Worm (Caenorhabditis elegans) whole organism, L4 larva: ENCODE results near the gene stau-1.

Source experiments
- F49E8.2 ChIP-seq: sonication (generic microtip); optimal IDR thresholded peaks from 2 replicates; lab custom pipeline; 2016; ENCODE audit warnings: missing compliant biosample characterization, mild to moderate bottlenecking, missing genetic modification characterization, borderline replicate concordance
- T20F7.1 ChIP-seq: fragments of 200-800 bp; sonication (Bioruptor generic); optimal IDR thresholded peaks from 2 replicates; lab custom pipeline; 2018; ENCODE audit warnings: mild to moderate bottlenecking, missing genetic modification characterization, missing compliant biosample characterization
- T26A8.4 ChIP-seq: fragments of 200-800 bp; sonication (Bioruptor generic); IDR thresholded peaks from 2 replicates; pipeline ENCODE4 v1.3.6; 2022; ENCODE audit warnings: missing genetic modification characterization, missing compliant biosample characterization
- Y105C5A.15 ChIP-seq: fragments of 200-800 bp; sonication (Bioruptor generic); IDR thresholded peaks from 2 replicates; pipeline ENCODE4 v1.3.6; 2022; ENCODE audit warnings: missing genetic modification characterization, missing compliant biosample characterization
- Y75B8A.6 ChIP-seq: fragments of 200-800 bp; sonication (Bioruptor generic); IDR thresholded peaks from 2 replicates; pipeline ENCODE4 v1.3.6; 2022; ENCODE audit warnings: missing genetic modification reagents, missing genetic modification characterization, missing compliant biosample characterization
- ZK337.2 ChIP-seq: fragments of 200-800 bp; sonication (Bioruptor generic); IDR thresholded peaks from 2 replicates; pipeline ENCODE4 v1.3.6; 2022; ENCODE audit warnings: missing genetic modification reagents, missing genetic modification characterization, missing compliant biosample characterization
- ZK546.5 ChIP-seq, 2 experiments: sonication (generic microtip); optimal IDR thresholded peaks; 2 replicates each; lab custom pipeline; 2017; ENCODE audit warnings: missing biosample characterization in 2 of 2, missing genetic modification characterization in 2 of 2
- aly-2 ChIP-seq: sonication (generic microtip); optimal IDR thresholded peaks from 2 replicates; lab custom pipeline; 2018; ENCODE audit warnings: missing biosample characterization, missing genetic modification characterization
- ama-1 ChIP-seq: fragments of 150-350 bp; optimal IDR thresholded peaks from 2 replicates; lab custom pipeline; 2014; ENCODE audit warnings: inconsistent platforms, mixed read lengths
- ceh-28 ChIP-seq: fragments of 150-350 bp; optimal IDR thresholded peaks from 2 replicates; lab custom pipeline; 2014; ENCODE audit warnings: missing biosample characterization, missing genetic modification reagents, missing genetic modification characterization
- ces-1 ChIP-seq: fragments of 150-350 bp; sonication (generic microtip); optimal IDR thresholded peaks from 4 replicates; lab custom pipeline; 2014; ENCODE audit warnings: missing biosample characterization, missing genetic modification reagents, missing genetic modification characterization
- daf-16 ChIP-seq, 3 experiments: sonication (generic microtip); optimal IDR thresholded peaks; 2 replicates each; lab custom pipeline; 2016 to 2017; ENCODE audit warnings: missing genetic modification characterization in 3 of 3, missing genetic modification reagents in 3 of 3, mild to moderate bottlenecking in 2 of 3, missing compliant biosample characterization in 2 of 3, missing biosample characterization in 1 of 3, moderate library complexity in 1 of 3
- daf-19 ChIP-seq: fragments of 200-800 bp; sonication (Bioruptor generic); conservative IDR thresholded peaks from 2 replicates; pipeline ENCODE4 v1.3.6; 2022; ENCODE audit warnings: missing genetic modification characterization, missing compliant biosample characterization
- dmd-9 ChIP-seq: fragments of 200-800 bp; sonication (Bioruptor generic); IDR thresholded peaks from 2 replicates; pipeline ENCODE4 v1.3.6; 2022; ENCODE audit warnings: missing genetic modification reagents, missing genetic modification characterization, missing compliant biosample characterization
- dve-1 ChIP-seq: sonication (generic microtip); optimal IDR thresholded peaks from 2 replicates; lab custom pipeline; 2017; ENCODE audit warnings: antibody characterized with exemption, mild to moderate bottlenecking, missing genetic modification characterization, missing compliant biosample characterization; ENCODE audit not compliant: insufficient read depth
- egl-43 ChIP-seq: fragments of 200-800 bp; sonication (Bioruptor generic); IDR thresholded peaks from 2 replicates; pipeline ENCODE4 v1.3.6; 2022; ENCODE audit warnings: missing genetic modification reagents, missing genetic modification characterization, missing compliant biosample characterization
- gei-8 ChIP-seq: fragments of 200-800 bp; sonication (Bioruptor generic); optimal IDR thresholded peaks from 2 replicates; lab custom pipeline; 2018; ENCODE audit warnings: mild to moderate bottlenecking, missing genetic modification characterization, missing compliant biosample characterization
- lin-1 ChIP-seq: fragments of 200-800 bp; sonication (Bioruptor generic); IDR thresholded peaks from 2 replicates; pipeline ENCODE4 v1.3.6; 2022; ENCODE audit warnings: missing genetic modification reagents, missing genetic modification characterization, missing compliant biosample characterization
- lin-38 ChIP-seq: fragments of 200-800 bp; sonication (Bioruptor generic); IDR thresholded peaks from 2 replicates; pipeline ENCODE4 v1.3.6; 2022; ENCODE audit warnings: missing genetic modification reagents, missing genetic modification characterization, missing compliant biosample characterization
- lir-3 ChIP-seq: sonication (generic microtip); optimal IDR thresholded peaks from 2 replicates; lab custom pipeline; 2016; ENCODE audit warnings: mild to moderate bottlenecking, missing genetic modification characterization, missing compliant biosample characterization
- madf-5 ChIP-seq, 2 experiments: fragments of 200-800 bp; sonication (Bioruptor generic); IDR thresholded peaks; 2 replicates each; pipeline ENCODE4 v1.3.6; 2022; ENCODE audit warnings: missing compliant biosample characterization in 2 of 2, missing genetic modification characterization in 2 of 2
- mdl-1 ChIP-seq, 2 experiments: fragments of 150-350 bp in 1 of 2; sonication (generic microtip) in 1 of 2; optimal IDR thresholded peaks; 2 replicates each; lab custom pipeline; 2014 to 2017; ENCODE audit warnings: missing biosample characterization in 2 of 2, missing genetic modification characterization in 2 of 2
- mdt-29 ChIP-seq: fragments of 200-800 bp; sonication (Bioruptor generic); IDR thresholded peaks from 2 replicates; pipeline ENCODE4 v1.3.6; 2022; ENCODE audit warnings: missing genetic modification reagents, missing genetic modification characterization, missing compliant biosample characterization
- mep-1 ChIP-seq: fragments of 150-350 bp; sonication (generic microtip); optimal IDR thresholded peaks from 3 replicates; lab custom pipeline; 2014; ENCODE audit warnings: missing biosample characterization, missing genetic modification characterization
- mes-2 ChIP-seq: sonication (generic microtip); optimal IDR thresholded peaks from 2 replicates; lab custom pipeline; 2016; ENCODE audit warnings: missing genotype, mild to moderate bottlenecking, missing genetic modification characterization, missing compliant biosample characterization; ENCODE audit not compliant: poor library complexity, severe bottlenecking
- mxl-2 ChIP-seq: fragments of 200-800 bp; sonication (Bioruptor generic); conservative IDR thresholded peaks from 2 replicates; pipeline ENCODE4 v1.3.6; 2022; ENCODE audit warnings: missing genetic modification reagents, missing genetic modification characterization, missing compliant biosample characterization
- mxl-3 ChIP-seq: fragments of 200-800 bp; sonication (Bioruptor generic); optimal IDR thresholded peaks from 2 replicates; lab custom pipeline; 2018; ENCODE audit warnings: mild to moderate bottlenecking, missing genetic modification characterization, missing compliant biosample characterization
- nhr-102 ChIP-seq: sonication (generic microtip); optimal IDR thresholded peaks from 2 replicates; lab custom pipeline; 2016; ENCODE audit warnings: mild to moderate bottlenecking, missing genetic modification characterization, moderate library complexity, missing compliant biosample characterization
- nhr-111 ChIP-seq: fragments of 200-800 bp; sonication (Bioruptor generic); optimal IDR thresholded peaks from 2 replicates; lab custom pipeline; 2018; ENCODE audit warnings: mild to moderate bottlenecking, missing genetic modification characterization, missing compliant biosample characterization
- nhr-237 ChIP-seq: sonication (generic microtip); optimal IDR thresholded peaks from 2 replicates; lab custom pipeline; 2017; ENCODE audit warnings: missing biosample characterization, missing genetic modification characterization
- nhr-28 ChIP-seq: fragments of 150-350 bp; optimal IDR thresholded peaks from 2 replicates; lab custom pipeline; 2014; ENCODE audit warnings: missing biosample characterization, missing genetic modification characterization
- nhr-48 ChIP-seq: sonication (generic microtip); optimal IDR thresholded peaks from 2 replicates; lab custom pipeline; 2016; ENCODE audit warnings: mild to moderate bottlenecking, missing genetic modification characterization, missing compliant biosample characterization
- nhr-6 ChIP-seq: fragments of 150-350 bp; optimal IDR thresholded peaks from 2 replicates; lab custom pipeline; 2014; ENCODE audit warnings: missing biosample characterization, missing genetic modification characterization
- pha-4 ChIP-seq, 2 experiments: fragments of 150-350 bp in 1 of 2; fragments of 200-800 bp in 1 of 2; sonication (Bioruptor generic) in 1 of 2; IDR thresholded peaks in 1 of 2; optimal IDR thresholded peaks in 1 of 2; 2 replicates each; pipeline versions ENCODE4 v1.3.6 to Lab custom; 2014 to 2022; ENCODE audit warnings: missing genetic modification characterization in 2 of 2, missing genetic modification reagents in 2 of 2, missing biosample characterization in 1 of 2, missing compliant biosample characterization in 1 of 2
- pqm-1 ChIP-seq: sonication (generic microtip); optimal IDR thresholded peaks from 2 replicates; lab custom pipeline; 2017; ENCODE audit warnings: missing biosample characterization, missing genetic modification characterization
- saeg-2 ChIP-seq: fragments of 200-800 bp; sonication (Bioruptor generic); IDR thresholded peaks from 2 replicates; pipeline ENCODE4 v1.3.6; 2022; ENCODE audit warnings: missing genetic modification reagents, missing genetic modification characterization, missing compliant biosample characterization
- skn-1 ChIP-seq: fragments of 150-350 bp; optimal IDR thresholded peaks from 2 replicates; lab custom pipeline; 2014; ENCODE audit warnings: missing biosample characterization, missing genetic modification characterization
- snpc-4 ChIP-seq: fragments of 150-350 bp; optimal IDR thresholded peaks from 2 replicates; lab custom pipeline; 2014; ENCODE audit warnings: missing biosample characterization, missing genetic modification characterization
- spr-1 ChIP-seq: sonication (generic microtip); optimal IDR thresholded peaks from 2 replicates; lab custom pipeline; 2016; ENCODE audit warnings: mild to moderate bottlenecking, missing genetic modification characterization, missing compliant biosample characterization
- unc-130 ChIP-seq: sonication (generic microtip); optimal IDR thresholded peaks from 2 replicates; lab custom pipeline; 2016; ENCODE audit warnings: missing genetic modification reagents, missing genetic modification characterization, missing compliant biosample characterization
- unc-39 ChIP-seq: sonication (generic microtip); optimal IDR thresholded peaks from 2 replicates; lab custom pipeline; 2017; ENCODE audit warnings: missing biosample characterization, missing genetic modification characterization
- unc-62 ChIP-seq, 3 experiments: fragments of 150-350 bp in 1 of 3; sonication (generic microtip); optimal IDR thresholded peaks in 2 of 3; peaks in 1 of 3; 1 replicate in 1 of 3; 2 replicates in 2 of 3; lab custom pipeline; 2014 to 2017; ENCODE audit warnings: missing biosample characterization in 3 of 3, missing genetic modification characterization in 3 of 3, missing genetic modification reagents in 3 of 3, missing genotype in 1 of 3
- vab-7 ChIP-seq: fragments of 200-800 bp; sonication (Bioruptor generic); IDR thresholded peaks from 2 replicates; pipeline ENCODE4 v1.3.6; 2022; ENCODE audit warnings: missing genetic modification reagents, missing genetic modification characterization, missing compliant biosample characterization
- zfp-3 ChIP-seq: fragments of 200-800 bp; sonication (Bioruptor generic); conservative IDR thresholded peaks from 2 replicates; pipeline ENCODE4 v1.3.6; 2022; ENCODE audit warnings: missing genetic modification reagents, missing genetic modification characterization, missing compliant biosample characterization
- zip-2 ChIP-seq: fragments of 150-350 bp; optimal IDR thresholded peaks from 2 replicates; lab custom pipeline; 2014; ENCODE audit warnings: missing biosample characterization, missing genetic modification characterization
- ztf-7 ChIP-seq: fragments of 150-350 bp; optimal IDR thresholded peaks from 2 replicates; lab custom pipeline; 2014; ENCODE audit warnings: missing biosample characterization, missing genetic modification characterization

stau-1 gene

DNA sequence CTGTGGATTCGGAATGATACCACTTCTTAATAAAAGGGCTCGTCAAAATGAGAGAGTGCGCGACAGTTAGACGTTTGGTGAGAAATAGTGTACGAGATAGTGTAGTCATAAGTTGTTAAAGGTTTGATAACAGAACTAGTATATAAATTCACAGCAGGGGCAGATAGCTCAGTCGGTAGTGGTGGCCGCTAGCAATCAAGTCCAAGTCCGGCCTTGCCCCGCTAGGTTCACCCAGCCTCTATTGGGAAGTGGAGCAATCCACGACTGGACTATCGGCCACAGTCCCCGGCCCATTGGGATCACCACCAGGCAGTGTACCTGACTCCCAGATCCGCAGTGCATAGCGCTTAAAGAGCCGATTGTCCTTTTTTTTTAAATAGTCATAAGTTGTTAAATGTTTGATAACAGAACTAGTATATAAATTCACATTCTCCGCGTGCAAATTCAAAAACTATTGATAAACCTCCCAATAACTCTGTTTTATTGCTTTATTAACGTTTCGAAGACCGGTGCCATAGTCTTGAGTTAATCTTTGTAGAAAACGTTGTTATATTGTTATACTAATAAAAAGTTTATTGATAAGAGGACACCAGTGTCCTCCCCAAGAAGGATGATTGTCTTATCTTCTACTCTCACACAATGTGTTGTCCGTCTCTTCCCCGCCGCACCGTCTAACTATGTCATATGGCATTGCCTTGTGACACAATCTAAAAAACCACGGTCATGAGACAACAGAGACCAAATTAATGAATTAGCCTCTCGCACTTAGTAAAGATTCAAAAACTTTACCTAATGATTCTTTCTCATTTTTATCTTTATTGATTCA lies 24.2 kb downstream of the stau-1 start (continued):
- TF ChIP-seq dmd-9 (GFP tag; lab: Robert Waterston, UW) (peak; percentile 70), ZK337.2 (GFP tag; lab: Robert Waterston, UW) (0 out of 2 replicates have a peak, but pooled peaks have one; percentile 11), nhr-237 (tag; lab: Kevin White, UChicago) (no peak), spr-1 (peak; percentile 26), nhr-102 (peak; percentile 60), gei-8 (peak; percentile 3), mes-2 (peak; percentile 63), lin-1 (GFP tag; lab: Robert Waterston, UW) (peak; percentile 52; the same call in 1 of the 2 replicates), egl-43 (GFP tag; lab: Robert Waterston, UW) (peak; percentile 68), Y105C5A.15 (no peak), dve-1 (tag; lab: Kevin White, UChicago) (peak; percentile 92), snpc-4 (no peak), nhr-6 (tag; lab: Kevin White, UChicago) (peak; percentile 65), nhr-111 (GFP tag; lab: Kevin White, UChicago) (no peak), mxl-3 (GFP tag; lab: Kevin White, UChicago) (peak; percentile 15), unc-130 (no peak), skn-1 (tag; lab: Kevin White, UChicago) (no peak), nhr-28 (tag; lab: Kevin White, UChicago) (peak; percentile 94), lir-3 (tag; lab: Kevin White, UChicago) (no peak), T20F7.1 (GFP tag; lab: Kevin White, UChicago) (peak; percentile 56), F49E8.2 (tag; lab: Kevin White, UChicago) (no peak), mdt-29 (GFP tag; lab: Robert Waterston, UW) (peak; percentile 42; the same call in 1 of the 2 replicates), ama-1 (lab: Kevin White, UChicago) (peak; percentile 80), saeg-2 (GFP tag; lab: Robert Waterston, UW) (0 out of 2 replicates have a peak, but pooled peaks have one; percentile 38), unc-62 (GFP tag; optimal IDR thresholded peaks at IDR 0.05 in 1 of 2; lab: Kevin White, UChicago) (peak in 1 of 2 experiments; percentile 31), unc-62 (tag; optimal IDR thresholded peaks at IDR 0.05; lab: Kevin White, UChicago) (no peak), daf-19 (GFP tag; lab: Robert Waterston, UW) (0 out of 2 replicates have a peak, but pooled peaks have one; percentile 56), ceh-28 (tag; lab: Kevin White, UChicago) (no peak), madf-5 (GFP tag; IDR thresholded peaks at IDR 0.05; lab: Robert Waterston, UW) (0 out of 4 replicates have a peak, but pooled peaks of 1 of the 2 experiments have one; percentile 60), lin-38 (GFP tag; lab: Robert Waterston, UW) (peak; percentile 39; the same call in 1 of the 2 replicates), pqm-1 (tag; lab: Kevin White, UChicago) (peak; percentile 85), unc-39 (tag; lab: Kevin White, UChicago) (no peak), mdl-1 (tag; optimal IDR thresholded peaks at IDR 0.05; lab: Kevin White, UChicago) (peak in 1 of 2 experiments; percentile 41), T26A8.4 (GFP tag; lab: Robert Waterston, UW) (peak; percentile 53), mep-1 (tag; lab: Kevin White, UChicago) (peak; percentile 33), daf-16 (GFP tag; optimal IDR thresholded peaks at IDR 0.05; lab: Kevin White, UChicago) (peak in 1 of 2 experiments; percentile 1), daf-16 (tag; optimal IDR thresholded peaks at IDR 0.05; lab: Kevin White, UChicago) (peak; percentile 92), vab-7 (GFP tag; lab: Robert Waterston, UW) (no peak), mxl-2 (GFP tag; lab: Robert Waterston, UW) (peak; percentile 26; the same call in 1 of the 2 replicates), nhr-48 (tag; lab: Kevin White, UChicago) (peak; percentile 62), ces-1 (GFP tag; lab: Kevin White, UChicago) (no peak), ztf-7 (peak; percentile 51), zip-2 (tag; lab: Kevin White, UChicago) (no peak), aly-2 (tag; lab: Kevin White, UChicago) (no peak), Y75B8A.6 (GFP tag; lab: Robert Waterston, UW) (no peak), ZK546.5 (tag; optimal IDR thresholded peaks at IDR 0.05; lab: Kevin White, UChicago) (no peak), zfp-3 (GFP tag; lab: Robert Waterston, UW) (peak; percentile 64; the same call in 1 of the 2 replicates), pha-4 (GFP tag; IDR thresholded peaks at IDR 0.05; lab: Robert Waterston, UW) (peak; percentile 64; the same call in 1 of the 2 replicates), pha-4 (tag; optimal IDR thresholded peaks at IDR 0.05; lab: Kevin White, UChicago) (no peak)
